Fruit fly (Drosophila melanogaster) whole organism, wandering third instar larva: ENCODE data around the gene CG6962.

Experiments used
- Dif ChIP-seq: fragments of 200-275, 200-300 bp; sonication (Bioruptor generic); optimal IDR thresholded peaks from 2 replicates; lab custom pipeline; 2018; ENCODE audit warnings: missing biosample characterization, missing genetic modification characterization; ENCODE audit not compliant: partially characterized antibody
- GATAd ChIP-seq: sonication (Bioruptor generic); optimal IDR thresholded peaks from 2 replicates; lab custom pipeline; 2016; ENCODE audit warnings: missing biosample characterization, missing genetic modification characterization
- Hr78 ChIP-seq: fragments of >200 bp; optimal IDR thresholded peaks from 2 replicates; lab custom pipeline; 2017; ENCODE audit warnings: missing biosample characterization, missing genetic modification characterization
- Hr83 ChIP-seq: fragments of 200-300 bp; sonication (Bioruptor generic); optimal IDR thresholded peaks from 2 replicates; lab custom pipeline; 2016; ENCODE audit warnings: missing biosample characterization, mild to moderate bottlenecking, missing genetic modification characterization, moderate library complexity; ENCODE audit not compliant: poor library complexity, severe bottlenecking
- Vsx2 ChIP-seq: fragments of 200-300, 225-300 bp; sonication (Bioruptor generic); optimal IDR thresholded peaks from 2 replicates; lab custom pipeline; 2018; ENCODE audit warnings: missing biosample characterization, missing genetic modification characterization; ENCODE audit not compliant: partially characterized antibody
- h ChIP-seq: fragments of 200-800 bp; sonication (Bioruptor generic); optimal IDR thresholded peaks from 3 replicates; lab custom pipeline; 2016; ENCODE audit warnings: missing biosample characterization, mild to moderate bottlenecking, missing genetic modification characterization
- jim ChIP-seq: fragments of 175-275, 200-325 bp; sonication (Bioruptor generic); optimal IDR thresholded peaks from 2 replicates; lab custom pipeline; 2016; ENCODE audit warnings: missing biosample characterization, mild to moderate bottlenecking, missing genetic modification characterization
- pan ChIP-seq: fragments of >200 bp; optimal IDR thresholded peaks from 2 replicates; lab custom pipeline; 2017
- psq ChIP-seq: fragments of 200-800 bp; sonication (Bioruptor generic); optimal IDR thresholded peaks from 3 replicates; lab custom pipeline; 2017; ENCODE audit warnings: missing biosample characterization, mild to moderate bottlenecking, missing genetic modification characterization, moderate library complexity
- tai ChIP-seq: sonication (Bioruptor generic); optimal IDR thresholded peaks from 2 replicates; lab custom pipeline; 2016; ENCODE audit warnings: missing biosample characterization, missing genetic modification characterization
- usp ChIP-seq: fragments of >200 bp; optimal IDR thresholded peaks from 2 replicates; lab custom pipeline; 2017; ENCODE audit warnings: missing biosample characterization, missing genetic modification characterization

- TF ChIP-seq GATAd (GFP tag; lab: Kevin White, UChicago) (no peak), Hr78 (no peak), usp (no peak), Hr83 (GFP tag; lab: Kevin White, UChicago) (peak; percentile 28), tai (no peak), h (no peak), psq (no peak), Vsx2 (GFP tag; lab: Kevin White, UChicago) (no peak), pan (no peak), Dif (GFP tag; lab: Kevin White, UChicago) (no peak), jim (no peak)
Observed at dm6 chr3R:11869169-11869568, 13.2 kb downstream of the CG6962 start, which contains the start of gene CG6959.
